Fruit fly (Drosophila melanogaster): ENCODE data around the gene CG7409.

Gene CG7409

DNA sequence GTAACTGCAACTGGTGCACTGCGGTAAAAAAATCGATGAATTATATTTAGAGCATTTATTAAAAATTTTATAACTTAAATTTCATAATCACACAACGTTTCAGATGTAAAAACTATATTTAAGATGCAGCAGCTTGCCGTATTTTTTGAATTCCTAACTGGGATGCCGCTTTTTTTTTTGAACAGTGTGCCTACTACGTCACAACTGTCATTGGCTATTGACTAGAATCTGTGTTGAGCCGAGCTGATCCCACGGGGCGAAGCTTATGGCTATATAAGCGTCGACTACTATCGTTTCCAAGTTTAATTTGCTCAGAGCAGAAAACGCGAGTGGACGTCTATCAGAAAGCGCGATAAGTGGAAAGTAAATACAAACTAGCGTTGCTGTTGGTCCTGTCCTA is at the start of gene CG7409:
Gene CG7409, plus strand, starts transcription at position 301 of the 400 bp plus-strand sequence.
- TF ChIP-seq D1 (tag; optimal IDR thresholded peaks at IDR 0.05) (no peak), CG17806 (tag; optimal IDR thresholded peaks at IDR 0.05) (no peak), CG15710 (tag; optimal IDR thresholded peaks at IDR 0.05) (no peak), gl (tag; optimal IDR thresholded peaks at IDR 0.05) (no peak), CG4496 (GFP tag; IDR thresholded peaks at IDR 0.05) (no peak), Snoo (tag; optimal IDR thresholded peaks at IDR 0.05) (no peak), rn (GFP tag; IDR thresholded peaks at IDR 0.05) (no peak)

DNA sequence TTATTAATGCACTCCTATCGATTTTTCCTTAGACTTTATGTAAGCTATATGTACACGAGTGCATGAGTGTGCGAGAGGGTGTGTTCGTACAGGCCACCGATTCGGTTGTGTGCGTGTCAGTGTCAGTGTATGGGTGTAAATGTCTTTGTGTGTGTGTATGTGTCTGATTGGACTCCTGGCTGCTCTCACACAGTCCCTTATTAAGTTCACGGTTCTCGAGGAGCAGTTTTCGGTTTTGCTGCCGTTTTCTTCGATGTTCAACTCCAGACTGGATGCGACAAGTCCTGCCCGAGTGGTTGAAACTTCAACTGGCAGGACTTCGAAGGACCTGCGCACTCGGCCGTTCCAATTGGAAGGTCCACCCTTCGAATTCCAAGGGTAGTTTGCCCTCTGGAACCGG is 40.8 kb upstream of the CG7409 start:
- no peak for TF ChIP-seq EcR (GFP tag; optimal IDR thresholded peaks at IDR 0.05)
- no peak for TF ChIP-seq Snoo (tag; optimal IDR thresholded peaks at IDR 0.05)
- TF ChIP-seq Pif1A (GFP tag; optimal IDR thresholded peaks at IDR 0.05): no peak
- no peak for TF ChIP-seq CG15710 (tag; optimal IDR thresholded peaks at IDR 0.05)
- TF ChIP-seq CG8301 (tag; optimal IDR thresholded peaks at IDR 0.05): no peak
- no peak for TF ChIP-seq CG4496 (GFP tag; IDR thresholded peaks at IDR 0.05)
- no peak for TF ChIP-seq D1 (tag; optimal IDR thresholded peaks at IDR 0.05)
- TF ChIP-seq CG17806 (tag; optimal IDR thresholded peaks at IDR 0.05): no peak
- TF ChIP-seq Ets98B (GFP tag; IDR thresholded peaks at IDR 0.05): no peak
- no peak for TF ChIP-seq CG34367 (tag; optimal IDR thresholded peaks at IDR 0.05)
- TF ChIP-seq CG14655 (GFP tag; optimal IDR thresholded peaks at IDR 0.05): no peak
- no peak for TF ChIP-seq CG8159 (tag; optimal IDR thresholded peaks at IDR 0.05)
- TF ChIP-seq rn (GFP tag; IDR thresholded peaks at IDR 0.05): no peak
- TF ChIP-seq CG10348 (GFP tag; IDR thresholded peaks at IDR 0.05): no peak
- TF ChIP-seq CG13204 (GFP tag; optimal IDR thresholded peaks at IDR 0.05): no peak
- no peak for TF ChIP-seq gl (tag; optimal IDR thresholded peaks at IDR 0.05)
- no peak for TF ChIP-seq fd96Ca (GFP tag; IDR thresholded peaks at IDR 0.05)
- no peak for TF ChIP-seq CG9948 (tag; optimal IDR thresholded peaks at IDR 0.05)
- no peak for TF ChIP-seq CG12605 (GFP tag; IDR thresholded peaks at IDR 0.05)

- TF ChIP-seq rn (GFP tag; IDR thresholded peaks at IDR 0.05) (no peak), Pif1B (GFP tag; optimal IDR thresholded peaks at IDR 0.05) (no peak), CG12605 (GFP tag; IDR thresholded peaks at IDR 0.05) (peak; percentile 82)
Measured at dm6 chr3L:7714301-7714946, 39.8 kb upstream of the CG7409 start.

dm6 chr3L:7717863-7718560 is 36.2 kb upstream of the CG7409 start, which contains the start of gene Ank2:
Ank2 (minus strand) TSS chr3L:7718395.
- TF ChIP-seq rn (GFP tag; IDR thresholded peaks at IDR 0.05) (no peak), CG15710 (tag; optimal IDR thresholded peaks at IDR 0.05) (no peak), CG8159 (tag; optimal IDR thresholded peaks at IDR 0.05) (no peak), CG14655 (GFP tag; optimal IDR thresholded peaks at IDR 0.05) (no peak), Pif1B (GFP tag; optimal IDR thresholded peaks at IDR 0.05) (no peak), CG8301 (tag; optimal IDR thresholded peaks at IDR 0.05) (no peak), EcR (GFP tag; optimal IDR thresholded peaks at IDR 0.05) (no peak), CG9948 (tag; optimal IDR thresholded peaks at IDR 0.05) (no peak), CG10348 (GFP tag; IDR thresholded peaks at IDR 0.05) (no peak), D1 (tag; optimal IDR thresholded peaks at IDR 0.05) (no peak), fd96Ca (GFP tag; IDR thresholded peaks at IDR 0.05) (no peak), CG34367 (tag; optimal IDR thresholded peaks at IDR 0.05) (no peak), Snoo (tag; optimal IDR thresholded peaks at IDR 0.05) (no peak), CG17806 (tag; optimal IDR thresholded peaks at IDR 0.05) (no peak)

DNA sequence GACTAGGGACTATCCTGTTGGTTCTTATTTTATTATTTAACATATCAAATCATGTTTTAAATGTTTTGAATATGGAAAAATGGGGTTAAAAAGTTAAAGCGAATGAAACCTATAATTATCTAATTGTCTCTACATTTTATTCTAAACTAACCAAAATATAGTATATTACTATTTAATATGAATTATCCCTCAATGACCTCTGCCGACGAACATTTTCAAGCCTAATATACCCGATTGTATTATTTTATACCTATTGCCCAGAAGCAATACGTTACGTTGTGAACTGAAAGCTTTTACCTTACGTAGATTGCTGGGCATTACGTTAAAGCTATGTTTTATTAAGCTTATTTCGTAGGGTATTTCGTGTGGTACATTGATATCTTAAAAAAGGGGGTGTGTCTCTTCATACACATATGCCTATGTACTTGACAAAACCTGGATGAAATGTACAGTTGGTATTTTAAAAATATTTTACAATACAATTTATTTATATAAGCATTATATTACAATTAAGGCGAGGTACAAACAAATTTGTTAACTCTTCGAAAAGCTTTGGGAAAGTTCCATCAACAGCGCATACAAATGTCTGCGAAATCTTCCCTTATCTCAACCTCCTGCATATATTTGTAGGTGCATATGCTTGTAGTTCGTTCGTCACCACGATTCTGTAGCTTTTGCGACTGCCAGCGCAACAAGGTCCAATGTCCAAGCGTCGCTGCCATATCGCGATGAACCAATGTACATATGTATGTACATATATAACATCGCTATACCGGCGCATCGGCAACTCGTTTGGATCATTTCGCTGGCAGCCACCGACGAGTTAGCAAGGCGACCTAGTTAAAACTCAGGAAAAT is 35.4 kb upstream of the CG7409 start, which contains the start of gene Mcad:
Gene Mcad, plus strand, starts transcription at position 790 of the 857 bp plus-strand sequence.
- TF ChIP-seq CG32121 (GFP tag; IDR thresholded peaks at IDR 0.05) (peak; percentile 94), CG8159 (tag; optimal IDR thresholded peaks at IDR 0.05) (peak; percentile 96), Ets98B (GFP tag; IDR thresholded peaks at IDR 0.05) (peak; percentile 88), rn (GFP tag; IDR thresholded peaks at IDR 0.05) (peak; percentile 82), fd96Ca (GFP tag; IDR thresholded peaks at IDR 0.05) (peak; percentile 98), CG12605 (GFP tag; IDR thresholded peaks at IDR 0.05) (peak; percentile 89), gl (tag; optimal IDR thresholded peaks at IDR 0.05) (peak; percentile 93), CG34367 (tag; optimal IDR thresholded peaks at IDR 0.05) (peak; percentile 93), CG4496 (GFP tag; IDR thresholded peaks at IDR 0.05) (peak; percentile 94), CG9948 (tag; optimal IDR thresholded peaks at IDR 0.05) (peak; percentile 93), CG14655 (GFP tag; optimal IDR thresholded peaks at IDR 0.05) (peak; percentile 98), Pif1A (GFP tag; optimal IDR thresholded peaks at IDR 0.05) (peak; percentile 96), CG15710 (tag; optimal IDR thresholded peaks at IDR 0.05) (peak; percentile 96), CG17806 (tag; optimal IDR thresholded peaks at IDR 0.05) (peak; percentile 90), CG10348 (GFP tag; IDR thresholded peaks at IDR 0.05) (peak; percentile 82), CG8301 (tag; optimal IDR thresholded peaks at IDR 0.05) (peak; percentile 96), D1 (tag; optimal IDR thresholded peaks at IDR 0.05) (peak; percentile 76), CG13204 (GFP tag; optimal IDR thresholded peaks at IDR 0.05) (peak; percentile 92), Pif1B (GFP tag; optimal IDR thresholded peaks at IDR 0.05) (peak; percentile 97), Snoo (tag; optimal IDR thresholded peaks at IDR 0.05) (peak; percentile 97), EcR (GFP tag; optimal IDR thresholded peaks at IDR 0.05) (peak; percentile 72)

Measured in whole organism, pupa.